Worm (Caenorhabditis elegans) whole organism, early embryonic: ENCODE results near the gene F59E11.7.

ENCODE experiments used
- B0310.2 ChIP-seq: sonication (generic microtip); optimal IDR thresholded peaks from 2 replicates; lab custom pipeline; 2016; ENCODE audit warnings: mild to moderate bottlenecking, missing genetic modification characterization, missing compliant biosample characterization
- aly-1 ChIP-seq: sonication (generic microtip); optimal IDR thresholded peaks from 2 replicates; lab custom pipeline; 2016; ENCODE audit warnings: missing genetic modification characterization, missing compliant biosample characterization
- ama-1 ChIP-seq: fragments of 150-350 bp; optimal IDR thresholded peaks from 2 replicates; lab custom pipeline; 2014
- ceh-13 ChIP-seq: fragments of 200-800 bp; sonication (Bioruptor generic); optimal IDR thresholded peaks from 2 replicates; lab custom pipeline; 2018; ENCODE audit warnings: mild to moderate bottlenecking, missing genetic modification characterization, missing compliant biosample characterization
- ceh-36 ChIP-seq: sonication (generic microtip); optimal IDR thresholded peaks from 2 replicates; lab custom pipeline; 2016; ENCODE audit warnings: missing genetic modification characterization, inconsistent platforms, missing compliant biosample characterization
- ets-7 ChIP-seq: sonication (generic microtip); optimal IDR thresholded peaks from 2 replicates; lab custom pipeline; 2016; ENCODE audit warnings: missing genotype, missing genetic modification characterization, missing compliant biosample characterization
- flt-1 ChIP-seq: fragments of 200-800 bp; sonication (Bioruptor generic); IDR thresholded peaks from 2 replicates; pipeline ENCODE4 v1.3.6; 2022; ENCODE audit warnings: missing genetic modification characterization, missing compliant biosample characterization
- hmbx-1 ChIP-seq: sonication (generic microtip); optimal IDR thresholded peaks from 2 replicates; lab custom pipeline; 2016; ENCODE audit warnings: mild to moderate bottlenecking, missing genetic modification characterization, missing compliant biosample characterization
- hmg-4 ChIP-seq: fragments of 200-800 bp; sonication (Bioruptor generic); optimal IDR thresholded peaks from 2 replicates; lab custom pipeline; 2018; ENCODE audit warnings: mild to moderate bottlenecking, missing genetic modification characterization, missing compliant biosample characterization
- pes-1 ChIP-seq: fragments of 200-800 bp; sonication (Bioruptor generic); IDR thresholded peaks from 2 replicates; pipeline ENCODE4 v1.3.6; 2022; ENCODE audit warnings: missing genetic modification reagents, missing genetic modification characterization, missing compliant biosample characterization
- sea-1 ChIP-seq: fragments of 200-800 bp; sonication (Bioruptor generic); conservative IDR thresholded peaks from 2 replicates; pipeline ENCODE4 v1.3.6; 2022; ENCODE audit warnings: missing genetic modification characterization, missing compliant biosample characterization
- tbx-11 ChIP-seq: fragments of 200-800 bp; sonication (Bioruptor generic); IDR thresholded peaks from 2 replicates; pipeline ENCODE4 v1.3.6; 2022; ENCODE audit warnings: missing genetic modification characterization, missing compliant biosample characterization

- TF ChIP-seq pes-1 (no peak), ceh-13 (no peak), B0310.2 (no peak), ama-1 (lab: Kevin White, UChicago) (no peak), ets-7 (tag; lab: Kevin White, UChicago) (no peak), tbx-11 (GFP tag; lab: Robert Waterston, UW) (no peak), hmg-4 (GFP tag; lab: Kevin White, UChicago) (no peak), sea-1 (no peak), hmbx-1 (no peak), aly-1 (tag; lab: Kevin White, UChicago) (no peak), flt-1 (no peak), ceh-36 (tag; lab: Kevin White, UChicago) (no peak)
These were observed 41.7 kb upstream of the F59E11.7 start for ce11 chrV:8948365-8948764.
